Worm (Caenorhabditis elegans): ENCODE results near the gene rps-12.

DNA sequence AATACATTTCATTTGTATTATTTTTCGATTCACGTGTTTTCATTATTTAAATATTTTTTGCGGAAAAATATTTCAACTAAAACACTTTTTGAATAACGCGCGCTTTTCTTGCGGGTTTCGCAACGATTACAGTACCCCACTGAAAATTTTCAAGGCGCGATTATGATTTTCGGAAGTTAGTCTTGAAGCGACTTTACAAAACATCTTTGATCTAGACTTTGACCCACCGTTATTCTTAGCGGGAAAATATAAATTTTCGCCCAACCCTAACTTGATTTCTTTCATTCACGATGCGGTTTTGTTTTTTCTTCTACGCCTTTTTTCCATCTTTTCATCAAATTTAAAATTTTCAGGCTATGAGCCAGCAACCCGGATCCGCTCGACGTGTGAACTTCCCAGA, 48.7 kb downstream of the rps-12 start, which contains the start of gene egg-1:
- TF ChIP-seq unc-62 (GFP tag; optimal IDR thresholded peaks at IDR 0.05) = no peak
- no peak for TF ChIP-seq mbf-1 (tag; optimal IDR thresholded peaks at IDR 0.05)
- no peak for TF ChIP-seq aly-2 (tag; optimal IDR thresholded peaks at IDR 0.05)
- no peak for TF ChIP-seq snpc-4 (tag; optimal IDR thresholded peaks at IDR 0.05)
- no peak for TF ChIP-seq lin-11 (tag; optimal IDR thresholded peaks at IDR 0.05)
- no peak for TF ChIP-seq ZK546.5 (tag; optimal IDR thresholded peaks at IDR 0.05)
